Fruit fly (Drosophila melanogaster) whole organism, adult: ENCODE measurements around the gene Ldsdh1.
A peak's percentile ranks its signal among the peaks of the same experiment; 100 is the strongest.

ENCODE experiments used
- CG11617 ChIP-seq: fragments of 200-800 bp; sonication (Bioruptor generic); optimal IDR thresholded peaks from 2 replicates; lab custom pipeline; 2017; ENCODE audit warnings: mild to moderate bottlenecking, missing biosample characterization, missing genetic modification reagents, missing genetic modification characterization
- CG12768 ChIP-seq: fragments of 200-800 bp; sonication (Bioruptor generic); optimal IDR thresholded peaks from 2 replicates; lab custom pipeline; 2017; ENCODE audit warnings: missing biosample characterization, missing genetic modification characterization, mild to moderate bottlenecking, moderate library complexity, missing genetic modification reagents
- CG14711 ChIP-seq: fragments of 200-800 bp; sonication (Bioruptor generic); optimal IDR thresholded peaks from 2 replicates; lab custom pipeline; 2018; ENCODE audit warnings: missing biosample characterization, mild to moderate bottlenecking, missing genetic modification characterization, moderate library complexity
- CG1620 ChIP-seq: fragments of 200-800 bp; sonication (Bioruptor generic); optimal IDR thresholded peaks from 2 replicates; lab custom pipeline; 2016; ENCODE audit warnings: missing biosample characterization, missing genetic modification characterization
- CG33017 ChIP-seq: fragments of 200-800 bp; sonication (Bioruptor generic); optimal IDR thresholded peaks from 2 replicates; lab custom pipeline; 2018; ENCODE audit warnings: missing biosample characterization, mild to moderate bottlenecking, missing genetic modification characterization, moderate library complexity
- CG5204 ChIP-seq: fragments of 200-800 bp; sonication (Bioruptor generic); optimal IDR thresholded peaks from 2 replicates; lab custom pipeline; 2016; ENCODE audit warnings: missing biosample characterization, missing genetic modification characterization
- CG7045 ChIP-seq: fragments of 200-800 bp; sonication (Bioruptor generic); optimal IDR thresholded peaks from 2 replicates; lab custom pipeline; 2017; ENCODE audit warnings: missing biosample characterization, mild to moderate bottlenecking, missing genetic modification characterization
- CG7101 ChIP-seq: fragments of 200-800 bp; sonication (Bioruptor generic); optimal IDR thresholded peaks from 2 replicates; lab custom pipeline; 2018; ENCODE audit warnings: missing biosample characterization, mild to moderate bottlenecking, missing genetic modification characterization, moderate library complexity
- Clk ChIP-seq: fragments of 200-800 bp; sonication (Bioruptor generic); optimal IDR thresholded peaks from 2 replicates; lab custom pipeline; 2017; ENCODE audit warnings: missing biosample characterization, missing genetic modification characterization
- Crg-1 ChIP-seq: fragments of 200-800 bp; sonication (Bioruptor generic); optimal IDR thresholded peaks from 2 replicates; lab custom pipeline; 2016; ENCODE audit warnings: missing biosample characterization, missing genetic modification characterization
- Hr96 ChIP-seq: fragments of 200-800 bp; sonication (Bioruptor generic); optimal IDR thresholded peaks from 2 replicates; lab custom pipeline; 2016; ENCODE audit warnings: missing biosample characterization, missing genetic modification characterization
- Mnt ChIP-seq: fragments of 200-800 bp; sonication (Bioruptor generic); optimal IDR thresholded peaks from 2 replicates; lab custom pipeline; 2016; ENCODE audit warnings: missing biosample characterization, mild to moderate bottlenecking, missing genetic modification characterization
- bab1 ChIP-seq: fragments of 200-800 bp; sonication (Bioruptor generic); optimal IDR thresholded peaks from 3 replicates; lab custom pipeline; 2019; ENCODE audit warnings: missing biosample characterization, mild to moderate bottlenecking, missing genetic modification characterization, moderate library complexity
- cic ChIP-seq: fragments of 200-800 bp; sonication (Bioruptor generic); optimal IDR thresholded peaks from 2 replicates; lab custom pipeline; 2017; ENCODE audit warnings: missing biosample characterization, mild to moderate bottlenecking, missing genetic modification characterization, moderate library complexity
- cnc ChIP-seq, 2 experiments: fragments of >200 bp; optimal IDR thresholded peaks; 2 replicates each; lab custom pipeline; 2017
- kay ChIP-seq: fragments of 200-800 bp; sonication (Bioruptor generic); peaks from one replicate; lab custom pipeline; 2016; ENCODE audit warnings: missing biosample characterization, missing genetic modification characterization, borderline replicate concordance
- ovo ChIP-seq: fragments of 200-800 bp; sonication (Bioruptor generic); optimal IDR thresholded peaks from 2 replicates; lab custom pipeline; 2016; ENCODE audit warnings: missing biosample characterization, missing genetic modification characterization
- pad ChIP-seq: fragments of 200-800 bp; sonication (Bioruptor generic); optimal IDR thresholded peaks from 3 replicates; lab custom pipeline; 2017; ENCODE audit warnings: missing biosample characterization, missing genetic modification characterization, mild to moderate bottlenecking, moderate library complexity, missing genetic modification reagents
- tj ChIP-seq: fragments of 200-800 bp; sonication (Bioruptor generic); optimal IDR thresholded peaks from 3 replicates; lab custom pipeline; 2017; ENCODE audit warnings: missing biosample characterization, mild to moderate bottlenecking, missing genetic modification characterization, moderate library complexity
- toe ChIP-seq: fragments of 200-800 bp; sonication (Bioruptor generic); optimal IDR thresholded peaks from 2 replicates; lab custom pipeline; 2016; ENCODE audit warnings: missing biosample characterization, missing genetic modification characterization

Ldsdh1 gene

dm6 chrX:8100026-8100825 lies 18.8 kb upstream of the Ldsdh1 start:
- TF ChIP-seq ovo (GFP tag; lab: Kevin White, UChicago) (peak; percentile 10), CG12768 (GFP tag; lab: Kevin White, UChicago) (peak; percentile 52), tj (GFP tag; lab: Kevin White, UChicago) (peak; percentile 41), Crg-1 (no peak), Mnt (peak; percentile 68), bab1 (GFP tag; lab: Kevin White, UChicago) (peak; percentile 12), CG5204 (peak; percentile 6), CG14711 (peak; percentile 69), CG11617 (GFP tag; lab: Kevin White, UChicago) (peak; percentile 66), kay (GFP tag; lab: Kevin White, UChicago) (no peak), Hr96 (GFP tag; lab: Kevin White, UChicago) (no peak), CG1620 (GFP tag; lab: Kevin White, UChicago) (peak; percentile 16), toe (no peak), cic (GFP tag; lab: Kevin White, UChicago) (no peak), CG33017 (tag; lab: Kevin White, UChicago) (peak; percentile 64), Clk (GFP tag; lab: Kevin White, UChicago) (peak; percentile 60), cnc (optimal IDR thresholded peaks at IDR 0.05; lab: Kevin White, UChicago) (no peak), pad (GFP tag; lab: Kevin White, UChicago) (peak; percentile 34), CG7045 (GFP tag; lab: Kevin White, UChicago) (peak; percentile 65), CG7101 (peak; percentile 76)

- peak; percentile 10 for TF ChIP-seq CG14711
- no peak for TF ChIP-seq ovo (GFP tag; lab: Kevin White, UChicago)
- TF ChIP-seq bab1 (GFP tag; lab: Kevin White, UChicago) = peak; percentile 60
Observed at dm6 chrX:8093722-8094177, 12.3 kb upstream of the Ldsdh1 start, which contains the start of gene UbcE2H. Gene UbcE2H, minus strand, starts transcription at chrX:8094064.

dm6 chrX:8092893-8093721 lies 11.7 kb upstream of the Ldsdh1 start:
- TF ChIP-seq CG7045 (GFP tag; lab: Kevin White, UChicago) = no peak
- no peak for TF ChIP-seq Crg-1
- peak; percentile 65 for TF ChIP-seq Mnt
- no peak for TF ChIP-seq CG11617 (GFP tag; lab: Kevin White, UChicago)
- no peak for TF ChIP-seq CG5204
- TF ChIP-seq ovo (GFP tag; lab: Kevin White, UChicago) = peak; percentile 98
- no peak for TF ChIP-seq CG33017 (tag; lab: Kevin White, UChicago)
- no peak for TF ChIP-seq CG14711
- TF ChIP-seq CG12768 (GFP tag; lab: Kevin White, UChicago) = no peak
- no peak for TF ChIP-seq cnc (optimal IDR thresholded peaks at IDR 0.05; lab: Kevin White, UChicago)
- TF ChIP-seq Clk (GFP tag; lab: Kevin White, UChicago) = no peak
- TF ChIP-seq tj (GFP tag; lab: Kevin White, UChicago) = peak; percentile 80
- no peak for TF ChIP-seq bab1 (GFP tag; lab: Kevin White, UChicago)
- TF ChIP-seq toe = no peak
- no peak for TF ChIP-seq CG1620 (GFP tag; lab: Kevin White, UChicago)
- TF ChIP-seq Hr96 (GFP tag; lab: Kevin White, UChicago) = no peak
- peak; percentile 98 for TF ChIP-seq pad (GFP tag; lab: Kevin White, UChicago)
- TF ChIP-seq CG7101 = no peak
- TF ChIP-seq kay (GFP tag; lab: Kevin White, UChicago) = no peak
- TF ChIP-seq cic (GFP tag; lab: Kevin White, UChicago) = no peak

- peak; percentile 92 for TF ChIP-seq tj (GFP tag; lab: Kevin White, UChicago)
- no peak for TF ChIP-seq cnc (optimal IDR thresholded peaks at IDR 0.05; lab: Kevin White, UChicago)
- peak; percentile 88 for TF ChIP-seq Mnt
- TF ChIP-seq kay (GFP tag; lab: Kevin White, UChicago) = no peak
- TF ChIP-seq CG1620 (GFP tag; lab: Kevin White, UChicago) = peak; percentile 95
- TF ChIP-seq pad (GFP tag; lab: Kevin White, UChicago) = peak; percentile 84
- TF ChIP-seq cic (GFP tag; lab: Kevin White, UChicago) = peak; percentile 76
- TF ChIP-seq CG5204 = peak; percentile 91
- peak; percentile 94 for TF ChIP-seq CG33017 (tag; lab: Kevin White, UChicago)
- peak; percentile 97 for TF ChIP-seq CG7101
- peak; percentile 98 for TF ChIP-seq CG11617 (GFP tag; lab: Kevin White, UChicago)
- TF ChIP-seq CG7045 (GFP tag; lab: Kevin White, UChicago) = peak; percentile 95
- TF ChIP-seq bab1 (GFP tag; lab: Kevin White, UChicago) = peak; percentile 98
- peak; percentile 90 for TF ChIP-seq toe
- peak; percentile 95 for TF ChIP-seq ovo (GFP tag; lab: Kevin White, UChicago)
- TF ChIP-seq CG12768 (GFP tag; lab: Kevin White, UChicago) = peak; percentile 97
- peak; percentile 95 for TF ChIP-seq Crg-1
- TF ChIP-seq CG14711 = peak; percentile 91
- peak; percentile 88 for TF ChIP-seq Clk (GFP tag; lab: Kevin White, UChicago)
- TF ChIP-seq Hr96 (GFP tag; lab: Kevin White, UChicago) = peak; percentile 95
Observed at dm6 chrX:8092075-8092682, 10.8 kb upstream of the Ldsdh1 start.
